Fruit fly (Drosophila melanogaster): ENCODE results near the gene CG14414.

Gene CG14414

dm6 chrX:14593091-14593490 lies 12.7 kb downstream of the CG14414 start (continued):
- TF ChIP-seq eyg (GFP tag; optimal IDR thresholded peaks at IDR 0.05) = no peak
- TF ChIP-seq D19A (tag; optimal IDR thresholded peaks at IDR 0.05) = no peak
- peak; percentile 42 for TF ChIP-seq Oli (tag; optimal IDR thresholded peaks at IDR 0.05)
- TF ChIP-seq Abd-B (GFP tag; optimal IDR thresholded peaks at IDR 0.05) = no peak
- no peak for TF ChIP-seq Fer3 (tag; optimal IDR thresholded peaks at IDR 0.05)
- TF ChIP-seq sna (GFP tag; IDR thresholded peaks at IDR 0.05; ENCODE audit: partially characterized antibody) = no peak
- TF ChIP-seq CG6765 (GFP tag; optimal IDR thresholded peaks at IDR 0.05) = peak; percentile 10
- TF ChIP-seq ewg (GFP tag; optimal IDR thresholded peaks at IDR 0.05) = no peak
- no peak for TF ChIP-seq disco-r (GFP tag; optimal IDR thresholded peaks at IDR 0.05)
- no peak for TF ChIP-seq esg (GFP tag; conservative IDR thresholded peaks at IDR 0.05)
- no peak for TF ChIP-seq stc (GFP tag; IDR thresholded peaks at IDR 0.05)
- TF ChIP-seq CG31224 (GFP tag; IDR thresholded peaks at IDR 0.05) = no peak
- TF ChIP-seq pzg (GFP tag; optimal IDR thresholded peaks at IDR 0.05) = no peak
- no peak for TF ChIP-seq sima (GFP tag; optimal IDR thresholded peaks at IDR 0.05)
- peak; percentile 19 for TF ChIP-seq Xbp1 (GFP tag; optimal IDR thresholded peaks at IDR 0.05)
- TF ChIP-seq HLH4C (GFP tag; IDR thresholded peaks at IDR 0.05; ENCODE audit: partially characterized antibody) = no peak
- TF ChIP-seq Hmx (GFP tag; optimal IDR thresholded peaks at IDR 0.05) = no peak
- TF ChIP-seq Dip2 (GFP tag; IDR thresholded peaks at IDR 0.05) = no peak
- peak; percentile 9 for TF ChIP-seq Fer1 (GFP tag; optimal IDR thresholded peaks at IDR 0.05)
- TF ChIP-seq CG33213 (GFP tag; optimal IDR thresholded peaks at IDR 0.05) = no peak
- TF ChIP-seq jing (GFP tag; optimal IDR thresholded peaks at IDR 0.05) = no peak
- TF ChIP-seq HmgZ (tag; optimal IDR thresholded peaks at IDR 0.05) = no peak
- TF ChIP-seq CG9797 (GFP tag; optimal IDR thresholded peaks at IDR 0.05) = no peak
- no peak for TF ChIP-seq CG1647 (GFP tag; optimal IDR thresholded peaks at IDR 0.05)
- no peak for TF ChIP-seq Sry-δ (GFP tag; optimal IDR thresholded peaks at IDR 0.05)
- TF ChIP-seq CG4282 (GFP tag; optimal IDR thresholded peaks at IDR 0.05) = no peak
- no peak for TF ChIP-seq CG6813 (GFP tag; optimal IDR thresholded peaks at IDR 0.05)
- no peak for TF ChIP-seq pita (GFP tag; optimal IDR thresholded peaks at IDR 0.05)
- TF ChIP-seq peb (GFP tag; IDR thresholded peaks at IDR 0.05) = no peak
- no peak for TF ChIP-seq fd3F (GFP tag; optimal IDR thresholded peaks at IDR 0.05)
- no peak for TF ChIP-seq CG3407 (GFP tag; optimal IDR thresholded peaks at IDR 0.05)
- TF ChIP-seq MTF-1 (GFP tag; optimal IDR thresholded peaks at IDR 0.05; ENCODE audit: borderline replicate concordance) = no peak
- TF ChIP-seq CG2889 (GFP tag; IDR thresholded peaks at IDR 0.05) = no peak
- no peak for TF ChIP-seq wor (GFP tag; IDR thresholded peaks at IDR 0.05)
- TF ChIP-seq CG17186 (GFP tag; optimal IDR thresholded peaks at IDR 0.05) = no peak
- no peak for TF ChIP-seq CG7271 (tag; optimal IDR thresholded peaks at IDR 0.05)
- TF ChIP-seq Med (GFP tag) = peak; percentile 82
- no peak for TF ChIP-seq eve (GFP tag; optimal IDR thresholded peaks at IDR 0.05)
- no peak for TF ChIP-seq Adf1 (GFP tag; IDR thresholded peaks at IDR 0.05)
- no peak for TF ChIP-seq CG12236 (GFP tag; optimal IDR thresholded peaks at IDR 0.05)
- 0 out of 2 replicates have a peak, but pooled peaks have one; percentile 32 for TF ChIP-seq CG9932 (GFP tag; IDR thresholded peaks at IDR 0.05)
- TF ChIP-seq CG11085 (GFP tag; IDR thresholded peaks at IDR 0.05) = no peak
- TF ChIP-seq Jarid2 (GFP tag; optimal IDR thresholded peaks at IDR 0.05) = no peak
- TF ChIP-seq CG1233 (GFP tag; optimal IDR thresholded peaks at IDR 0.05) = no peak
- TF ChIP-seq CG6791 (GFP tag; IDR thresholded peaks at IDR 0.05; ENCODE audit: partially characterized antibody) = no peak
- no peak for TF ChIP-seq CG3847 (GFP tag; IDR thresholded peaks at IDR 0.05)
- no peak for TF ChIP-seq cad (GFP tag; optimal IDR thresholded peaks at IDR 0.05)
- TF ChIP-seq CG18262 (tag; optimal IDR thresholded peaks at IDR 0.05) = peak; percentile 23
- TF ChIP-seq CG2712 (tag; optimal IDR thresholded peaks at IDR 0.05) = peak; percentile 25
- no peak for TF ChIP-seq tup (GFP tag; optimal IDR thresholded peaks at IDR 0.05)
- TF ChIP-seq CG9609 (GFP tag; optimal IDR thresholded peaks at IDR 0.05) = no peak
- no peak for TF ChIP-seq Antp (GFP tag; optimal IDR thresholded peaks at IDR 0.05)

All from whole organism, embryonic.